Worm (Caenorhabditis elegans) whole organism, L4 larva: ENCODE data around the gene daf-12.

ENCODE experiments used
- F10B5.3 ChIP-seq: sonication (generic microtip); optimal IDR thresholded peaks from 2 replicates; lab custom pipeline; 2016; ENCODE audit warnings: mild to moderate bottlenecking, missing genetic modification characterization, missing compliant biosample characterization
- F37D6.2 ChIP-seq: sonication (generic microtip); optimal IDR thresholded peaks from 2 replicates; lab custom pipeline; 2016; ENCODE audit warnings: mild to moderate bottlenecking, missing genetic modification characterization, missing compliant biosample characterization
- F44E2.7 ChIP-seq: fragments of 200-800 bp; sonication (Bioruptor generic); IDR thresholded peaks from 2 replicates; pipeline ENCODE4 v2.1.2; 2022; ENCODE audit warnings: missing genetic modification characterization, missing compliant biosample characterization
- Y105C5A.15 ChIP-seq: fragments of 200-800 bp; sonication (Bioruptor generic); IDR thresholded peaks from 2 replicates; pipeline ENCODE4 v1.3.6; 2022; ENCODE audit warnings: missing genetic modification characterization, missing compliant biosample characterization
- Y5F2A.4 ChIP-seq: fragments of 200-800 bp; sonication (Bioruptor generic); optimal IDR thresholded peaks from 2 replicates; lab custom pipeline; 2018; ENCODE audit warnings: mild to moderate bottlenecking, missing genetic modification characterization, missing compliant biosample characterization
- Y75B8A.6 ChIP-seq: fragments of 200-800 bp; sonication (Bioruptor generic); IDR thresholded peaks from 2 replicates; pipeline ENCODE4 v1.3.6; 2022; ENCODE audit warnings: missing genetic modification reagents, missing genetic modification characterization, missing compliant biosample characterization
- ama-1 ChIP-seq: fragments of 150-350 bp; optimal IDR thresholded peaks from 2 replicates; lab custom pipeline; 2014; ENCODE audit warnings: inconsistent platforms, mixed read lengths
- arid-1 ChIP-seq: fragments of 200-800 bp; sonication (Bioruptor generic); conservative IDR thresholded peaks from 2 replicates; pipeline ENCODE4 v1.3.6; 2022; ENCODE audit warnings: missing genetic modification reagents, missing genetic modification characterization, missing compliant biosample characterization
- ceh-20 ChIP-seq: fragments of 200-800 bp; sonication (Bioruptor generic); IDR thresholded peaks from 2 replicates; pipeline ENCODE4 v1.3.6; 2022; ENCODE audit warnings: missing genetic modification reagents, missing genetic modification characterization, missing compliant biosample characterization
- ceh-28 ChIP-seq: fragments of 150-350 bp; optimal IDR thresholded peaks from 2 replicates; lab custom pipeline; 2014; ENCODE audit warnings: missing biosample characterization, missing genetic modification reagents, missing genetic modification characterization
- ceh-32 ChIP-seq: sonication (generic microtip); optimal IDR thresholded peaks from 2 replicates; lab custom pipeline; 2016; ENCODE audit warnings: mild to moderate bottlenecking, missing genetic modification characterization, missing compliant biosample characterization; ENCODE audit not compliant: poor library complexity
- ces-1 ChIP-seq: fragments of 150-350 bp; sonication (generic microtip); optimal IDR thresholded peaks from 4 replicates; lab custom pipeline; 2014; ENCODE audit warnings: missing biosample characterization, missing genetic modification reagents, missing genetic modification characterization
- daf-12 ChIP-seq: fragments of 150-350 bp; optimal IDR thresholded peaks from 2 replicates; lab custom pipeline; 2014; ENCODE audit warnings: missing biosample characterization, missing genetic modification reagents, missing genetic modification characterization
- daf-16 ChIP-seq, 3 experiments: sonication (generic microtip); optimal IDR thresholded peaks; 2 replicates each; lab custom pipeline; 2016 to 2017; ENCODE audit warnings: missing genetic modification characterization in 3 of 3, missing genetic modification reagents in 3 of 3, mild to moderate bottlenecking in 2 of 3, missing compliant biosample characterization in 2 of 3, missing biosample characterization in 1 of 3, moderate library complexity in 1 of 3
- daf-8 ChIP-seq: fragments of 200-800 bp; sonication (Bioruptor generic); IDR thresholded peaks from 2 replicates; pipeline ENCODE4 v1.3.6; 2022; ENCODE audit warnings: missing genetic modification characterization, missing compliant biosample characterization
- dmd-6 ChIP-seq: fragments of 200-800 bp; sonication (Bioruptor generic); IDR thresholded peaks from 2 replicates; pipeline ENCODE4 v1.3.6; 2022; ENCODE audit warnings: missing genetic modification reagents, missing genetic modification characterization, missing compliant biosample characterization
- dve-1 ChIP-seq: sonication (generic microtip); optimal IDR thresholded peaks from 2 replicates; lab custom pipeline; 2017; ENCODE audit warnings: antibody characterized with exemption, mild to moderate bottlenecking, missing genetic modification characterization, missing compliant biosample characterization; ENCODE audit not compliant: insufficient read depth
- hlh-11 ChIP-seq: fragments of 200-800 bp; sonication (Bioruptor generic); optimal IDR thresholded peaks from 2 replicates; lab custom pipeline; 2018; ENCODE audit warnings: mild to moderate bottlenecking, missing genetic modification characterization, missing compliant biosample characterization
- hlh-30 ChIP-seq: sonication (generic microtip); optimal IDR thresholded peaks from 2 replicates; lab custom pipeline; 2017; ENCODE audit warnings: antibody characterized with exemption, mild to moderate bottlenecking, missing genetic modification characterization, missing compliant biosample characterization; ENCODE audit not compliant: insufficient read depth
- hmg-1.1 ChIP-seq: fragments of 200-800 bp; sonication (Bioruptor generic); IDR thresholded peaks from 2 replicates; pipeline ENCODE4 v1.3.6; 2022; ENCODE audit warnings: missing genetic modification reagents, missing genetic modification characterization, missing compliant biosample characterization
- lin-13 ChIP-seq: fragments of 150-350 bp; optimal IDR thresholded peaks from 2 replicates; lab custom pipeline; 2014; ENCODE audit warnings: missing biosample characterization, missing genetic modification reagents, missing genetic modification characterization
- lin-29 ChIP-seq: fragments of 200-800 bp; sonication (Bioruptor generic); IDR thresholded peaks from 2 replicates; pipeline ENCODE4 v1.3.6; 2022; ENCODE audit warnings: missing genetic modification reagents, missing genetic modification characterization, missing compliant biosample characterization
- lin-39 ChIP-seq: fragments of 150-350 bp; optimal IDR thresholded peaks from 2 replicates; lab custom pipeline; 2014; ENCODE audit warnings: missing biosample characterization, missing genetic modification reagents, missing genetic modification characterization
- madf-9 ChIP-seq: fragments of 200-800 bp; sonication (Bioruptor generic); conservative IDR thresholded peaks from 2 replicates; pipeline ENCODE4 v1.3.6; 2022; ENCODE audit warnings: missing genetic modification reagents, missing genetic modification characterization, missing compliant biosample characterization
- mdl-1 ChIP-seq, 2 experiments: fragments of 150-350 bp in 1 of 2; sonication (generic microtip) in 1 of 2; optimal IDR thresholded peaks; 2 replicates each; lab custom pipeline; 2014 to 2017; ENCODE audit warnings: missing biosample characterization in 2 of 2, missing genetic modification characterization in 2 of 2
- mep-1 ChIP-seq: fragments of 150-350 bp; sonication (generic microtip); optimal IDR thresholded peaks from 3 replicates; lab custom pipeline; 2014; ENCODE audit warnings: missing biosample characterization, missing genetic modification characterization
- mxl-2 ChIP-seq: fragments of 200-800 bp; sonication (Bioruptor generic); conservative IDR thresholded peaks from 2 replicates; pipeline ENCODE4 v1.3.6; 2022; ENCODE audit warnings: missing genetic modification reagents, missing genetic modification characterization, missing compliant biosample characterization
- mxl-3 ChIP-seq: fragments of 200-800 bp; sonication (Bioruptor generic); optimal IDR thresholded peaks from 2 replicates; lab custom pipeline; 2018; ENCODE audit warnings: mild to moderate bottlenecking, missing genetic modification characterization, missing compliant biosample characterization
- nhr-11 ChIP-seq: fragments of 150-350 bp; optimal IDR thresholded peaks from 2 replicates; lab custom pipeline; 2014; ENCODE audit warnings: missing biosample characterization, missing genetic modification characterization
- nhr-25 ChIP-seq: sonication (generic microtip); optimal IDR thresholded peaks from 2 replicates; lab custom pipeline; 2017; ENCODE audit warnings: missing genetic modification characterization, mild to moderate bottlenecking, missing compliant biosample characterization, antibody characterized with exemption, moderate library complexity, borderline replicate concordance; ENCODE audit not compliant: insufficient read depth
- nhr-28 ChIP-seq: fragments of 150-350 bp; optimal IDR thresholded peaks from 2 replicates; lab custom pipeline; 2014; ENCODE audit warnings: missing biosample characterization, missing genetic modification characterization
- nhr-6 ChIP-seq: fragments of 150-350 bp; optimal IDR thresholded peaks from 2 replicates; lab custom pipeline; 2014; ENCODE audit warnings: missing biosample characterization, missing genetic modification characterization
- nhr-77 ChIP-seq: fragments of 150-350 bp; optimal IDR thresholded peaks from 2 replicates; lab custom pipeline; 2014; ENCODE audit warnings: missing biosample characterization, missing genetic modification characterization
- pha-4 ChIP-seq, 2 experiments: fragments of 150-350 bp in 1 of 2; fragments of 200-800 bp in 1 of 2; sonication (Bioruptor generic) in 1 of 2; IDR thresholded peaks in 1 of 2; optimal IDR thresholded peaks in 1 of 2; 2 replicates each; pipeline versions ENCODE4 v1.3.6 to Lab custom; 2014 to 2022; ENCODE audit warnings: missing genetic modification characterization in 2 of 2, missing genetic modification reagents in 2 of 2, missing biosample characterization in 1 of 2, missing compliant biosample characterization in 1 of 2
- php-3 ChIP-seq: fragments of 200-800 bp; sonication (Bioruptor generic); IDR thresholded peaks from 2 replicates; pipeline ENCODE4 v1.3.6; 2022; ENCODE audit warnings: missing genetic modification reagents, missing genetic modification characterization, missing compliant biosample characterization
- pqm-1 ChIP-seq: sonication (generic microtip); optimal IDR thresholded peaks from 2 replicates; lab custom pipeline; 2017; ENCODE audit warnings: missing biosample characterization, missing genetic modification characterization
- snpc-4 ChIP-seq: fragments of 150-350 bp; optimal IDR thresholded peaks from 2 replicates; lab custom pipeline; 2014; ENCODE audit warnings: missing biosample characterization, missing genetic modification characterization
- spr-3 ChIP-seq: fragments of 200-800 bp; sonication (Bioruptor generic); optimal IDR thresholded peaks from 2 replicates; lab custom pipeline; 2018; ENCODE audit warnings: mild to moderate bottlenecking, missing genetic modification characterization, missing compliant biosample characterization
- tag-97 ChIP-seq: fragments of 200-800 bp; sonication (Bioruptor generic); IDR thresholded peaks from 2 replicates; pipeline ENCODE4 v1.3.6; 2022; ENCODE audit warnings: missing genetic modification characterization, missing compliant biosample characterization
- tra-1 ChIP-seq: fragments of 200-800 bp; sonication (Bioruptor generic); IDR thresholded peaks from 2 replicates; pipeline ENCODE4 v1.3.6; 2022; ENCODE audit warnings: missing genetic modification reagents, missing genetic modification characterization, missing compliant biosample characterization
- unc-62 ChIP-seq, 3 experiments: fragments of 150-350 bp in 1 of 3; sonication (generic microtip); optimal IDR thresholded peaks in 2 of 3; peaks in 1 of 3; 1 replicate in 1 of 3; 2 replicates in 2 of 3; lab custom pipeline; 2014 to 2017; ENCODE audit warnings: missing biosample characterization in 3 of 3, missing genetic modification characterization in 3 of 3, missing genetic modification reagents in 3 of 3, missing genotype in 1 of 3
- ztf-11 ChIP-seq: fragments of 150-350 bp; optimal IDR thresholded peaks from 2 replicates; lab custom pipeline; 2014; ENCODE audit warnings: missing biosample characterization, missing genetic modification characterization

daf-12 gene

ce11 chrX:10628454-10628853, 7.3 kb upstream of the daf-12 start, which contains the start of gene M79.2:
Gene M79.2, minus strand, starts transcription at chrX:10628807.
- TF ChIP-seq hlh-11 (tag; lab: Kevin White, UChicago) (peak; percentile 9), nhr-28 (peak; percentile 31), pha-4 (GFP tag; IDR thresholded peaks at IDR 0.05; lab: Robert Waterston, UW) (no peak), pha-4 (tag; optimal IDR thresholded peaks at IDR 0.05; lab: Kevin White, UChicago) (no peak), mxl-3 (peak; percentile 71), hlh-30 (tag; lab: Kevin White, UChicago) (peak; percentile 80), dmd-6 (GFP tag; lab: Robert Waterston, UW) (peak; percentile 37; the same call in 1 of the 2 replicates), Y105C5A.15 (GFP tag; lab: Robert Waterston, UW) (no peak), mdl-1 (tag; optimal IDR thresholded peaks at IDR 0.05; lab: Kevin White, UChicago) (peak; percentile 6 to 41), nhr-77 (tag; lab: Kevin White, UChicago) (peak; percentile 18), dve-1 (tag; lab: Kevin White, UChicago) (peak; percentile 9)
- TF ChIP-seq, all 104 proteins: peak for 8

- peak; percentile 26 for TF ChIP-seq hlh-11 (tag; lab: Kevin White, UChicago)
- TF ChIP-seq madf-9 (GFP tag; lab: Robert Waterston, UW) = no peak
Observed at ce11 chrX:10629117-10629516, 6.6 kb upstream of the daf-12 start.

- peak; percentile 59 for TF ChIP-seq dve-1 (tag; lab: Kevin White, UChicago)
- no peak for TF ChIP-seq tag-97 (GFP tag; lab: Robert Waterston, UW)
- TF ChIP-seq mep-1 (tag; lab: Kevin White, UChicago) = no peak
- TF ChIP-seq nhr-25 = no peak
- TF ChIP-seq daf-8 (GFP tag; lab: Robert Waterston, UW) = no peak
- peak in 1 of 2 experiments; percentile 36 for TF ChIP-seq unc-62 (GFP tag; optimal IDR thresholded peaks at IDR 0.05 in 1 of 2; lab: Kevin White, UChicago)
- TF ChIP-seq unc-62 (tag; optimal IDR thresholded peaks at IDR 0.05; lab: Kevin White, UChicago) = no peak
- no peak for TF ChIP-seq ceh-20 (GFP tag; lab: Robert Waterston, UW)
- TF ChIP-seq ztf-11 (tag; lab: Kevin White, UChicago) = no peak
- TF ChIP-seq nhr-28 = peak; percentile 26
- no peak for TF ChIP-seq Y105C5A.15 (GFP tag; lab: Robert Waterston, UW)
- TF ChIP-seq lin-29 (GFP tag; lab: Robert Waterston, UW) = no peak
- TF ChIP-seq tra-1 (GFP tag; lab: Robert Waterston, UW) = no peak
- TF ChIP-seq arid-1 (GFP tag; lab: Robert Waterston, UW) = no peak
- no peak for TF ChIP-seq madf-9 (GFP tag; lab: Robert Waterston, UW)
- TF ChIP-seq Y75B8A.6 (GFP tag; lab: Robert Waterston, UW) = no peak
- peak; percentile 56 for TF ChIP-seq pqm-1 (tag; lab: Kevin White, UChicago)
- no peak for TF ChIP-seq nhr-77 (tag; lab: Kevin White, UChicago)
- TF ChIP-seq lin-13 (GFP tag; lab: Kevin White, UChicago) = no peak
- no peak for TF ChIP-seq hmg-1.1 (GFP tag; lab: Robert Waterston, UW)
- TF ChIP-seq nhr-11 (tag; lab: Kevin White, UChicago) = no peak
- TF ChIP-seq spr-3 (GFP tag; lab: Kevin White, UChicago) = no peak
- no peak for TF ChIP-seq daf-16 (GFP tag; optimal IDR thresholded peaks at IDR 0.05; lab: Kevin White, UChicago)
- TF ChIP-seq daf-16 (tag; optimal IDR thresholded peaks at IDR 0.05; lab: Kevin White, UChicago) = peak; percentile 79
- TF ChIP-seq Y5F2A.4 (GFP tag; lab: Kevin White, UChicago) = no peak
- no peak for TF ChIP-seq lin-39 (tag; lab: Kevin White, UChicago)
- no peak for TF ChIP-seq ceh-28 (tag; lab: Kevin White, UChicago)
- TF ChIP-seq daf-12 (tag; lab: Kevin White, UChicago) = no peak
- no peak for TF ChIP-seq ces-1 (GFP tag; lab: Kevin White, UChicago)
- TF ChIP-seq hlh-30 (tag; lab: Kevin White, UChicago) = peak; percentile 77
- no peak for TF ChIP-seq F10B5.3
- TF ChIP-seq F44E2.7 (GFP tag; lab: Robert Waterston, UW) = no peak
- TF ChIP-seq nhr-6 (tag; lab: Kevin White, UChicago) = no peak
- peak; percentile 54; the same call in 1 of the 2 replicates for TF ChIP-seq php-3
- TF ChIP-seq ceh-32 (tag; lab: Kevin White, UChicago) = no peak
- TF ChIP-seq ama-1 (lab: Kevin White, UChicago) = no peak
- TF ChIP-seq F37D6.2 (tag; lab: Kevin White, UChicago) = no peak
- peak; percentile 33 for TF ChIP-seq hlh-11 (tag; lab: Kevin White, UChicago)
- TF ChIP-seq snpc-4 (tag; lab: Kevin White, UChicago) = no peak
- no peak for TF ChIP-seq mxl-2 (GFP tag; lab: Robert Waterston, UW)
Observed at ce11 chrX:10630059-10630791, 5.5 kb upstream of the daf-12 start.
